Fruit fly (Drosophila melanogaster) whole organism, embryonic: Measurements from ENCODE around the gene CG14183.

Experiments used
- Atf6 ChIP-seq: fragments of 200-800 bp; sonication (Bioruptor generic); IDR thresholded peaks from 2 replicates; pipeline ENCODE4 v1.3.6; 2022; ENCODE audit warnings: missing biosample characterization, missing genetic modification characterization
- CG10431 ChIP-seq: fragments of 200-800 bp; sonication (Bioruptor generic); optimal IDR thresholded peaks from 3 replicates; lab custom pipeline; 2018; ENCODE audit warnings: missing biosample characterization, mild to moderate bottlenecking, missing genetic modification characterization
- CG10979 ChIP-seq: fragments of 200-800 bp; sonication (Bioruptor generic); optimal IDR thresholded peaks from 2 replicates; lab custom pipeline; 2018; ENCODE audit warnings: missing biosample characterization, mild to moderate bottlenecking, missing genetic modification characterization, moderate library complexity
- CG11696 ChIP-seq: fragments of 200-800 bp; sonication (Bioruptor generic); IDR thresholded peaks from 2 replicates; pipeline ENCODE4 v1.3.6; 2022; ENCODE audit warnings: missing biosample characterization, missing genetic modification characterization
- CG12155 ChIP-seq: fragments of 200-800 bp; sonication (Bioruptor generic); optimal IDR thresholded peaks from 3 replicates; lab custom pipeline; 2016; ENCODE audit warnings: missing biosample characterization, missing genetic modification characterization
- CG12236 ChIP-seq: fragments of 200-800 bp; sonication (Bioruptor generic); optimal IDR thresholded peaks from 2 replicates; lab custom pipeline; 2016; ENCODE audit warnings: missing biosample characterization, missing genetic modification characterization
- CG13287 ChIP-seq: fragments of 200-800 bp; sonication (Bioruptor generic); IDR thresholded peaks from 2 replicates; pipeline ENCODE4 v1.3.6; 2022; ENCODE audit warnings: missing biosample characterization, missing genetic modification characterization; ENCODE audit not compliant: partially characterized antibody
- CG14014 ChIP-seq: fragments of 200-800 bp; sonication (Bioruptor generic); IDR thresholded peaks from 2 replicates; pipeline ENCODE4 v1.3.6; 2022; ENCODE audit warnings: missing biosample characterization, missing genetic modification characterization
- CG15479 ChIP-seq: fragments of 200-800 bp; sonication (Bioruptor generic); optimal IDR thresholded peaks from 3 replicates; lab custom pipeline; 2019; ENCODE audit warnings: missing biosample characterization, mild to moderate bottlenecking, missing genetic modification characterization, moderate library complexity
- CG1602 ChIP-seq: fragments of 200-800 bp; sonication (Bioruptor generic); optimal IDR thresholded peaks from 3 replicates; lab custom pipeline; 2016; ENCODE audit warnings: missing biosample characterization, missing genetic modification characterization
- CG16779 ChIP-seq: fragments of 200-800 bp; sonication (Bioruptor generic); IDR thresholded peaks from 2 replicates; pipeline ENCODE4 v1.3.6; 2022; ENCODE audit warnings: missing biosample characterization, missing genetic modification characterization
- CG17328 ChIP-seq: fragments of 200-800 bp; sonication (Bioruptor generic); IDR thresholded peaks from 2 replicates; pipeline ENCODE4 v1.3.6; 2022; ENCODE audit warnings: missing biosample characterization, missing genetic modification characterization
- CG1792 ChIP-seq: fragments of 200-800 bp; sonication (Bioruptor generic); optimal IDR thresholded peaks from 2 replicates; lab custom pipeline; 2016; ENCODE audit warnings: missing biosample characterization, missing genetic modification characterization
- CG18599 ChIP-seq: fragments of 200-800 bp; sonication (Bioruptor generic); optimal IDR thresholded peaks from 3 replicates; lab custom pipeline; 2017; ENCODE audit warnings: missing biosample characterization, missing genetic modification characterization, mild to moderate bottlenecking, moderate library complexity, missing genetic modification reagents
- CG2120 ChIP-seq: fragments of 200-800 bp; sonication (Bioruptor generic); optimal IDR thresholded peaks from 3 replicates; lab custom pipeline; 2016; ENCODE audit warnings: missing biosample characterization, missing genetic modification characterization
- CG2889 ChIP-seq: fragments of 200-800 bp; sonication (Bioruptor generic); IDR thresholded peaks from 3 replicates; pipeline ENCODE4 v1.3.6; 2022; ENCODE audit warnings: missing biosample characterization, missing genetic modification characterization
- CG30431 ChIP-seq: fragments of 200-800 bp; sonication (Bioruptor generic); optimal IDR thresholded peaks from 2 replicates; lab custom pipeline; 2017; ENCODE audit warnings: missing biosample characterization, missing genetic modification characterization
- CG4820 ChIP-seq: fragments of 200-800 bp; sonication (Bioruptor generic); optimal IDR thresholded peaks from 3 replicates; lab custom pipeline; 2016; ENCODE audit warnings: missing biosample characterization, missing genetic modification characterization
- CG6689 ChIP-seq: fragments of 200-800 bp; sonication (Bioruptor generic); IDR thresholded peaks from 2 replicates; pipeline ENCODE4 v1.3.6; 2022; ENCODE audit warnings: missing biosample characterization, missing genetic modification characterization
- CG6854 ChIP-seq: fragments of 200-800 bp; sonication (Bioruptor generic); optimal IDR thresholded peaks from 3 replicates; lab custom pipeline; 2017; ENCODE audit warnings: missing biosample characterization, mild to moderate bottlenecking, missing genetic modification characterization
- CG7745 ChIP-seq: fragments of 200-800 bp; sonication (Bioruptor generic); optimal IDR thresholded peaks from 2 replicates; lab custom pipeline; 2018; ENCODE audit warnings: missing biosample characterization, mild to moderate bottlenecking, missing genetic modification characterization, moderate library complexity
- CG8765 ChIP-seq: fragments of 200-800 bp; sonication (Bioruptor generic); IDR thresholded peaks from 2 replicates; pipeline ENCODE4 v1.3.6; 2022; ENCODE audit warnings: missing biosample characterization, missing genetic modification characterization
- CG8924 ChIP-seq: fragments of 200-800 bp; optimal IDR thresholded peaks from 3 replicates; lab custom pipeline; 2019; ENCODE audit warnings: missing biosample characterization, mild to moderate bottlenecking, missing genetic modification characterization, moderate library complexity
- Camta ChIP-seq: fragments of 200-800 bp; sonication (Bioruptor generic); optimal IDR thresholded peaks from 2 replicates; lab custom pipeline; 2016; ENCODE audit warnings: missing biosample characterization, missing genetic modification characterization
- Doc2 ChIP-seq: fragments of 200-800 bp; sonication (Bioruptor generic); IDR thresholded peaks from 2 replicates; pipeline ENCODE4 v1.3.6; 2022; ENCODE audit warnings: missing biosample characterization, missing genetic modification characterization
- Dref ChIP-seq: fragments of 200-800 bp; sonication (Bioruptor generic); IDR thresholded peaks from 2 replicates; pipeline ENCODE4 v1.3.6; 2022; ENCODE audit warnings: missing biosample characterization, missing genetic modification characterization
- Hey ChIP-seq: fragments of 200-800 bp; sonication (Bioruptor generic); optimal IDR thresholded peaks from 3 replicates; lab custom pipeline; 2018; ENCODE audit warnings: missing biosample characterization, mild to moderate bottlenecking, missing genetic modification characterization
- Hr51 ChIP-seq, 2 experiments: fragments of 200-800 bp; sonication (Bioruptor generic); optimal IDR thresholded peaks; 2 replicates in 1 of 2; 3 replicates in 1 of 2; lab custom pipeline; 2016 to 2018; ENCODE audit warnings: missing biosample characterization in 2 of 2, missing genetic modification characterization in 2 of 2, mild to moderate bottlenecking in 1 of 2, moderate library complexity in 1 of 2
- Jarid2 ChIP-seq: fragments of 200-800 bp; sonication (Bioruptor generic); optimal IDR thresholded peaks from 3 replicates; lab custom pipeline; 2017; ENCODE audit warnings: mild to moderate bottlenecking, missing biosample characterization, missing genetic modification reagents, missing genetic modification characterization
- Kr ChIP-seq: fragments of 200-800 bp; sonication (Bioruptor generic); optimal IDR thresholded peaks from 2 replicates; lab custom pipeline; 2017; ENCODE audit warnings: missing biosample characterization, mild to moderate bottlenecking, missing genetic modification characterization
- MBD-R2 ChIP-seq: fragments of 200-800 bp; sonication (Bioruptor generic); IDR thresholded peaks from 2 replicates; pipeline ENCODE4 v1.3.6; 2022; ENCODE audit warnings: missing biosample characterization, missing genetic modification characterization
- NFAT ChIP-seq: fragments of 200-800 bp; sonication (Bioruptor generic); IDR thresholded peaks from 2 replicates; pipeline ENCODE4 v1.3.6; 2022; ENCODE audit warnings: missing biosample characterization, missing genetic modification characterization
- btn ChIP-seq: fragments of 200-800 bp; sonication (Bioruptor generic); optimal IDR thresholded peaks from 2 replicates; lab custom pipeline; 2016; ENCODE audit warnings: missing biosample characterization, missing genetic modification characterization
- caup ChIP-seq: fragments of 200-800 bp; sonication (Bioruptor generic); optimal IDR thresholded peaks from 3 replicates; lab custom pipeline; 2017; ENCODE audit warnings: missing biosample characterization, mild to moderate bottlenecking, missing genetic modification characterization, moderate library complexity; ENCODE audit not compliant: severe bottlenecking
- chm ChIP-seq: fragments of 200-800 bp; sonication (Bioruptor generic); IDR thresholded peaks from 2 replicates; pipeline ENCODE4 v1.3.6; 2022; ENCODE audit warnings: missing biosample characterization, missing genetic modification characterization
- cwo ChIP-seq: fragments of 200-800 bp; sonication (Bioruptor generic); optimal IDR thresholded peaks from 3 replicates; lab custom pipeline; 2017; ENCODE audit warnings: missing biosample characterization, missing genetic modification characterization, mild to moderate bottlenecking, moderate library complexity, missing genetic modification reagents
- dm ChIP-seq: fragments of 200-800 bp; sonication (Bioruptor generic); optimal IDR thresholded peaks from 3 replicates; lab custom pipeline; 2016; ENCODE audit warnings: missing biosample characterization, missing genetic modification characterization
- dmrt99B ChIP-seq: fragments of 200-800 bp; sonication (Bioruptor generic); optimal IDR thresholded peaks from 2 replicates; lab custom pipeline; 2018; ENCODE audit warnings: missing biosample characterization, mild to moderate bottlenecking, missing genetic modification characterization, moderate library complexity
- dysf ChIP-seq: fragments of 200-800 bp; sonication (Bioruptor generic); IDR thresholded peaks from 3 replicates; pipeline ENCODE4 v1.3.6; 2022; ENCODE audit warnings: missing biosample characterization, missing genetic modification characterization
- fd102C ChIP-seq: fragments of 200-800 bp; sonication (Bioruptor generic); optimal IDR thresholded peaks from 2 replicates; lab custom pipeline; 2018; ENCODE audit warnings: missing biosample characterization, mild to moderate bottlenecking, missing genetic modification characterization, moderate library complexity
- gem ChIP-seq: fragments of 200-800 bp; sonication (Bioruptor generic); optimal IDR thresholded peaks from 2 replicates; lab custom pipeline; 2019; ENCODE audit warnings: missing biosample characterization, mild to moderate bottlenecking, missing genetic modification characterization, moderate library complexity
- h ChIP-seq: fragments of >200 bp; optimal IDR thresholded peaks from 2 replicates; lab custom pipeline; 2017
- lab ChIP-seq: fragments of 200-800 bp; sonication (Bioruptor generic); optimal IDR thresholded peaks from 3 replicates; lab custom pipeline; 2017; ENCODE audit warnings: missing biosample characterization, missing genetic modification characterization, mild to moderate bottlenecking, moderate library complexity, missing genetic modification reagents
- nmo ChIP-seq: fragments of 200-800 bp; sonication (Bioruptor generic); optimal IDR thresholded peaks from 2 replicates; lab custom pipeline; 2018; ENCODE audit warnings: missing biosample characterization, mild to moderate bottlenecking, missing genetic modification characterization, moderate library complexity
- peb ChIP-seq: fragments of 200-800 bp; sonication (Bioruptor generic); IDR thresholded peaks from 2 replicates; pipeline ENCODE4 v1.3.6; 2022; ENCODE audit warnings: missing biosample characterization, missing genetic modification characterization
- pita ChIP-seq: fragments of 200-800 bp; sonication (Bioruptor generic); optimal IDR thresholded peaks from 2 replicates; lab custom pipeline; 2017; ENCODE audit warnings: missing biosample characterization, mild to moderate bottlenecking, missing genetic modification characterization
- slbo ChIP-seq: fragments of 200-800 bp; sonication (Bioruptor generic); IDR thresholded peaks from 2 replicates; pipeline ENCODE4 v1.3.6; 2022; ENCODE audit warnings: missing biosample characterization, missing genetic modification characterization
- so ChIP-seq: fragments of 200-800 bp; sonication (Bioruptor generic); IDR thresholded peaks from 3 replicates; pipeline ENCODE4 v1.3.6; 2022; ENCODE audit warnings: missing biosample characterization, missing genetic modification characterization
- tin ChIP-seq: fragments of 200-800 bp; sonication (Bioruptor generic); optimal IDR thresholded peaks from 3 replicates; lab custom pipeline; 2016; ENCODE audit warnings: missing biosample characterization, missing genetic modification characterization
- tna ChIP-seq: fragments of 200-800 bp; sonication (Bioruptor generic); IDR thresholded peaks from 2 replicates; pipeline ENCODE4 v1.3.6; 2022; ENCODE audit warnings: missing biosample characterization, missing genetic modification characterization; ENCODE audit not compliant: partially characterized antibody
- vfl ChIP-seq: fragments of 200-800 bp; sonication (Bioruptor generic); optimal IDR thresholded peaks from 2 replicates; lab custom pipeline; 2016; ENCODE audit warnings: missing biosample characterization, missing genetic modification characterization

CG14183 gene

DNA sequence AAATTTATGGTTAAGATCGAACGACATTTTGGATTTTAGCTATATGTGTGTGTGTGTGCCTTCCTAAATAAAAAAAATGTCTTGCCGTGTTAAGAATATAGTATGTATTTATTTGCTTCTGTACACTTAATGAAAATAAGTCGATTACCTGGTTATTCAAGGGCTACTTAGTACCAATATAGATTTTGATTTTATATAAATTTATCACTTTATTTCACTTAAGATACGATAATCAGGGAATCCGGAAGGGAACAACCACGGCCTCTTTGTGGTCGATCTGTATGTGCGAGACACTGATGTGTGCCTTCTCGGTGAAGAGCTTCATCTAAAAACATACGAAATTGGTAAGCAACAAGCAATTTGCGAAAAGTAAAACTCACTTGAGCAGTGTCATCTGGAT is at the start of gene CG14183:
CG14183 (minus strand) TSS at position 101 of the 400 bp plus-strand sequence.
- TF ChIP-seq dm (GFP tag; lab: Kevin White, UChicago) (no peak), Jarid2 (GFP tag; lab: Kevin White, UChicago) (no peak), h (no peak), CG14014 (no peak), CG18599 (no peak)

DNA sequence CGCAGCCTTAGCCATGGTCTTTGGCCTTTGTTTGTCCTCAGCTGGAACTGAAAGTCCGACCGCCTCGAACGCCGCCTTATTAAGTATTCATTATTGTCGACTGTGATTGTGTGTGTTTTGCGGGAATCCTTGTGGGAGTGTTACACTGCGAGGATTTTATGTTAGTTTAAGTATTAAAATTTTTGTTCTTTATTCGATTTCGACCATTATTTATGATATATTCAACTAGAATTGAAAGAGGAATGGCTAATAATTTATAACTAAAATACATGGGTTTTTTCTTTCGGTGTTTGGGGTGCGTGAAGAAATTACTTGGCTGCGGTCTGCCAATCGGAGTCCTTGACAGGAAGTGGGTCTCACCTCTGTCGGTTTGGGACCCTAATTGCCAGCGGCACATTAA is 34.9 kb upstream of the CG14183 start:
- TF ChIP-seq Camta (GFP tag; lab: Kevin White, UChicago) = no peak
- TF ChIP-seq dysf (GFP tag; lab: Robert Waterston, UW) = no peak
- TF ChIP-seq btn = no peak
- TF ChIP-seq Atf6 (GFP tag; lab: Robert Waterston, UW) = no peak
- TF ChIP-seq CG10979 (tag; lab: Kevin White, UChicago) = no peak
- TF ChIP-seq Dref = no peak
- TF ChIP-seq CG8765 (GFP tag; lab: Robert Waterston, UW) = no peak
- peak; percentile 18 for TF ChIP-seq dmrt99B (tag; lab: Kevin White, UChicago)
- no peak for TF ChIP-seq CG10431
- TF ChIP-seq Hr51 (GFP tag; optimal IDR thresholded peaks at IDR 0.05; lab: Kevin White, UChicago) = peak in 1 of 2 experiments; percentile 29
- TF ChIP-seq so (GFP tag; lab: Robert Waterston, UW) = no peak
- TF ChIP-seq CG2120 = peak; percentile 55
- no peak for TF ChIP-seq CG16779 (GFP tag; lab: Robert Waterston, UW)
- no peak for TF ChIP-seq CG6854 (GFP tag; lab: Kevin White, UChicago)
- no peak for TF ChIP-seq fd102C (GFP tag; lab: Kevin White, UChicago)
- peak; percentile 1 for TF ChIP-seq caup (GFP tag; lab: Kevin White, UChicago)
- TF ChIP-seq gem (tag; lab: Kevin White, UChicago) = no peak
- TF ChIP-seq CG7745 = no peak
- no peak for TF ChIP-seq CG1792 (GFP tag; lab: Kevin White, UChicago)
- no peak for TF ChIP-seq Doc2
- TF ChIP-seq CG6689 = no peak
- no peak for TF ChIP-seq CG30431 (GFP tag; lab: Kevin White, UChicago)
- no peak for TF ChIP-seq MBD-R2 (GFP tag; lab: Robert Waterston, UW)
- TF ChIP-seq vfl (GFP tag; lab: Kevin White, UChicago) = no peak
- no peak for TF ChIP-seq chm
- TF ChIP-seq CG8924 (tag; lab: Kevin White, UChicago) = no peak
- TF ChIP-seq CG15479 (GFP tag; lab: Kevin White, UChicago) = no peak
- TF ChIP-seq CG17328 = no peak
- no peak for TF ChIP-seq slbo
- no peak for TF ChIP-seq CG13287 (GFP tag; lab: Robert Waterston, UW)
- peak; percentile 23; the same call in 1 of the 3 replicates for TF ChIP-seq CG2889 (GFP tag; lab: Robert Waterston, UW)
- TF ChIP-seq tin (GFP tag; lab: Kevin White, UChicago) = no peak
- TF ChIP-seq Kr (GFP tag; lab: Kevin White, UChicago) = no peak
- TF ChIP-seq tna = no peak
- TF ChIP-seq CG1602 (GFP tag; lab: Kevin White, UChicago) = no peak
- TF ChIP-seq peb (GFP tag; lab: Robert Waterston, UW) = no peak
- TF ChIP-seq CG4820 = no peak
- no peak for TF ChIP-seq CG12236 (GFP tag; lab: Kevin White, UChicago)
- no peak for TF ChIP-seq nmo (GFP tag; lab: Kevin White, UChicago)
- no peak for TF ChIP-seq Hey (tag; lab: Kevin White, UChicago)
- TF ChIP-seq NFAT (GFP tag; lab: Robert Waterston, UW) = no peak
- TF ChIP-seq CG18599 = peak; percentile 76
- peak; percentile 58 for TF ChIP-seq lab (GFP tag; lab: Kevin White, UChicago)
- TF ChIP-seq pita (GFP tag; lab: Kevin White, UChicago) = no peak
- peak; percentile 11 for TF ChIP-seq cwo
- TF ChIP-seq CG12155 (GFP tag; lab: Kevin White, UChicago) = no peak
- no peak for TF ChIP-seq CG11696 (GFP tag; lab: Robert Waterston, UW)
